Worm (Caenorhabditis elegans): Measurements from ENCODE around the gene ins-11.

DNA sequence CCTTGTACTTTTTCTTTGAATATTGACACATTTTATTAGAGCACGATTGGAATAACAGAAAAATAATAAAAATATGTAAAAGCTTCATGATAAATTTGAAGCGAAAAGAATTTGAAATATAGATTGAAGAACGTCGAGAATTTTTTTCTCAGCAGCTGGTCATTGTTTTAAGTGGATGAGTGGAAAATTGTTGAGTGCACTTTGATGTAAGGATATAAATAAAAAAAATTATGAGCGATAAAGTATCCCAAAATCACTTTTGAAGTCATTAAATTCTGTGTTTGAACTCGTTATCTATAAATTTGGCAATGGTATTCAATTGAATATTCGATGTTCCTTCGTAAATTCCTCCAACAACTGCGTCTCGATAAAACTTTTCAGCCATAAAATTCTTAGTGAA lies 11.8 kb upstream of the ins-11 start, which contains the start of gene ins-13:
- TF ChIP-seq dao-5 (tag; optimal IDR thresholded peaks at IDR 0.05), result no peak
- TF ChIP-seq W03F9.2 (tag; optimal IDR thresholded peaks at IDR 0.05), result no peak
- TF ChIP-seq him-1 (tag; optimal IDR thresholded peaks at IDR 0.05), result no peak

Data from whole organism, L4/young adult.